Worm (Caenorhabditis elegans) whole organism, L4/young adult: ENCODE data around the gene Y39B6A.34.

Source experiments
- W03F9.2 ChIP-seq: fragments of 150-350 bp; optimal IDR thresholded peaks from 2 replicates; lab custom pipeline; 2014; ENCODE audit warnings: missing biosample characterization, missing genetic modification characterization
- dao-5 ChIP-seq: sonication (generic microtip); optimal IDR thresholded peaks from 2 replicates; lab custom pipeline; 2016; ENCODE audit warnings: missing genotype, missing genetic modification characterization, moderate library complexity, missing compliant biosample characterization
- him-1 ChIP-seq: sonication (generic microtip); optimal IDR thresholded peaks from 2 replicates; lab custom pipeline; 2016; ENCODE audit warnings: missing genotype, missing genetic modification reagents, missing genetic modification characterization, missing compliant biosample characterization

The Y39B6A.34 gene

DNA sequence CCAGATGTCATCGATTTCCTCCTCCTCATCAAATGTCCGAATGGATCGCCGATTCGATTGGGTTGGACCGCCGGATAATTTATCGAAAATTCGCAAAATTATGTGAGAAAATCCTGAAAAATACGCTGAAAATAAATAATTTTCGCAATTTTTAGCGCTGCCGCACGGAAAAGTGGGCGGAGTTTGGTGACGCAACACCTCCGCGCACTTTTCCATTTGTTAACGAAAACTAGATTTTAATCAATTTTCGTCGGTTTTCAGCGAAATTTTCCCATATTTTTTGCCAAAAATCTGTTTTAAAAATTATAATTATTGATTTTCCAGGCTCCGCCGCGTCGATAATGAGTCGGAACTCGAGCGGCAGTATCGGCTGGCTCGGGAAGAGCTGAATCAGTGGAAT lies at the start of gene Y39B6A.34:
Y39B6A.34 (plus strand) TSS at position 3 of the 400 bp plus-strand sequence.
- TF ChIP-seq W03F9.2 (tag; lab: Kevin White, UChicago) (no peak), him-1 (tag; lab: Kevin White, UChicago) (no peak), dao-5 (tag; lab: Kevin White, UChicago) (no peak)

- TF ChIP-seq dao-5 (tag; lab: Kevin White, UChicago) (no peak), him-1 (tag; lab: Kevin White, UChicago) (no peak), W03F9.2 (tag; lab: Kevin White, UChicago) (no peak)
Observed at ce11 chrV:18957267-18957843, 43.5 kb upstream of the Y39B6A.34 start, which contains the start of gene hrg-10. Gene hrg-10, minus strand, starts transcription at chrV:18957317.

DNA sequence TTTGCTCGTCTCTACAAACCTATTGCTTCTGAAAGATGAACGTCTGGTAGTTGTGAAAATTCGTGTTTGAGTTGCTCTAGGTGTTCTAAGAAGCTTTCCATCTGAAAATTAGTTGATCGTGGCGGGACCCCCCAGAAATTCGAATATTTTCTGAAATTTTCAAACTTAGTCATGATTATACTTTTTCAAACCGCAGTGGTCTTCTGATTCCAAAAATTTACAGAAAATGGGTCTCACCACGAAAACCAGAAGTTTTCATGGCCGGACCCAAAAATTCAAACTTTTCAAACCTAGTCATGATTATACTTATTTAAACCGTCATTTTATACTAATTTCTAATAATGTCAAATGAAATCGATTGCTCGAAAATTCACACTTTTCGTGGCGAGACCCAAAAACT lies 40.7 kb upstream of the Y39B6A.34 start, which contains the start of gene ztf-20:
ztf-20 (minus strand) TSS at position 101 of the 400 bp plus-strand sequence.
- TF ChIP-seq dao-5 (tag; lab: Kevin White, UChicago): no peak
- no peak for TF ChIP-seq W03F9.2 (tag; lab: Kevin White, UChicago)
- TF ChIP-seq him-1 (tag; lab: Kevin White, UChicago): no peak

DNA sequence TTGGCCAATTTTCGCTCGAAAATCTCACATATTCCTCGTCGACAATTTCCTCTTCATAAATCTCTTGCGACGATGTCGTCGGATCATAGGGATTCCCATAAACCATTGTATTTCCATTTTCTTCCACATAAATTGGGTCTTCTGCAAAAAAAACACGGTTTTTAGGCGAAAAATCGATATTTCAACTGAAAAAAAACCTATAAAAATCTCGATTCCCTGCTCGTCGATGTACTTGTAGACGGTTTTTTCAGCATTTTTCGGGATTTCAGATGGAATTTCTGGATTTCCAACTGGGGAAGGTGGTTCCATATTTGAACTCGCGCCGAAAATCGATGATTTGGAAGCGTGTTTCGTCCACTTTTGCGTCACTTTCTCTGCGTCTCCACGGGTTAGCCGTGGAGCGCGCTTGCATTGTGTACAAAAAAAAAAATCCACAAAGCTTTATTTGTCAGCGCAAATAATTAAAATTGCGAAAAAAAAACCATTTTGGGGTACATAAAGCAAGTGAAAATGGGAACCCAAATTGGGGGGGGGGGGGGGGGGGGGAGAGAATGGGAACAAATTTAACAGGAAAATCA lies 33.2 kb upstream of the Y39B6A.34 start, which contains the start of gene Y39B6A.43:
Y39B6A.43 (minus strand) TSS at position 351 of the 578 bp plus-strand sequence.
- TF ChIP-seq him-1 (tag; lab: Kevin White, UChicago): peak; percentile 92
- TF ChIP-seq dao-5 (tag; lab: Kevin White, UChicago): no peak
- peak; percentile 90 for TF ChIP-seq W03F9.2 (tag; lab: Kevin White, UChicago)

ce11 chrV:18969590-18970105 lies 31.2 kb upstream of the Y39B6A.34 start, which contains the start of gene Y39B6A.42:
Gene Y39B6A.42, minus strand, starts transcription at chrV:18969640.
- no peak for TF ChIP-seq him-1 (tag; lab: Kevin White, UChicago)
- peak; percentile 1 for TF ChIP-seq W03F9.2 (tag; lab: Kevin White, UChicago)
- TF ChIP-seq dao-5 (tag; lab: Kevin White, UChicago): no peak

ce11 chrV:18976539-18976938 lies 24.3 kb upstream of the Y39B6A.34 start:
- TF ChIP-seq him-1 (tag; lab: Kevin White, UChicago): no peak

DNA sequence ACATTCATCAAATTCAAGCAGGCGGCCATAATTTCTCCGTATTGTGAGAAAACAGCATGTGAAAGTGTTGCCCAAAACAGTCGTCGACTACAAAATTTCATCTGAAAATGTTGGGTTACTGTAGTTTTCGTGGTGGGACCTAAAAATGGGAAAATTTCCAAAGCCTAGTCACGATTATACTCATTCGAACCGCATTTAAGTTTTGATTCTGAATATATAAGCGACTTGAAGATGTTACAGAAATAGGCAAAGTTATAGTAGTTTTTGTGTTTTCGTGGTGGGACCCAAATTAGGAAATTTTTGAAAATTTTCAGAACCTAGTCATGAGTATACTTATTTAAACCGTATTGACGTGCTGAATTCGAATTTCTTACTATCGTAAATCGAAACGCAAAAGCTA lies 22.9 kb upstream of the Y39B6A.34 start, which contains the start of gene Y39B6A.41:
Y39B6A.41 (minus strand) TSS at position 101 of the 400 bp plus-strand sequence.
- TF ChIP-seq dao-5 (tag; lab: Kevin White, UChicago): no peak
- TF ChIP-seq him-1 (tag; lab: Kevin White, UChicago): no peak
- TF ChIP-seq W03F9.2 (tag; lab: Kevin White, UChicago): no peak

DNA sequence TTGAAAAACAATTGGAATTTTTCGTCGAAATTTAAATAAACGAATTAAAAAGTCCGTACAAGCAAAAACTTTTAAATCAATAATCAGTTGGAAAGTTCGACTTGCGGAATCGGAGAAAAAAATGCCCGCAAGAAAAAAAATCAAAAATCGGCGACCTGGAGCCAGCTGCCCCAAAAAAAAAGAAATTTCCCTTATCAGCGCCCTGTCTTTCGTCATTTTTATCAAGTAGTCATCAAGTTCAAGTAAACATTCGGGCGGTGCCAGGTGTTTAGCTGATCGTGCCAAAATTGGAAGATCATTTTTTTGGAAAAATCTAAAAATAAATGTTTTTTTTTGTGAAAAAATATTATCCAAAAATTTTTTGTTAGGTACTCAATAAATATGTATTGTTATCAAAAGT lies 22.5 kb upstream of the Y39B6A.34 start:
- TF ChIP-seq him-1 (tag; lab: Kevin White, UChicago): no peak
- TF ChIP-seq dao-5 (tag; lab: Kevin White, UChicago): no peak
- TF ChIP-seq W03F9.2 (tag; lab: Kevin White, UChicago): no peak

DNA sequence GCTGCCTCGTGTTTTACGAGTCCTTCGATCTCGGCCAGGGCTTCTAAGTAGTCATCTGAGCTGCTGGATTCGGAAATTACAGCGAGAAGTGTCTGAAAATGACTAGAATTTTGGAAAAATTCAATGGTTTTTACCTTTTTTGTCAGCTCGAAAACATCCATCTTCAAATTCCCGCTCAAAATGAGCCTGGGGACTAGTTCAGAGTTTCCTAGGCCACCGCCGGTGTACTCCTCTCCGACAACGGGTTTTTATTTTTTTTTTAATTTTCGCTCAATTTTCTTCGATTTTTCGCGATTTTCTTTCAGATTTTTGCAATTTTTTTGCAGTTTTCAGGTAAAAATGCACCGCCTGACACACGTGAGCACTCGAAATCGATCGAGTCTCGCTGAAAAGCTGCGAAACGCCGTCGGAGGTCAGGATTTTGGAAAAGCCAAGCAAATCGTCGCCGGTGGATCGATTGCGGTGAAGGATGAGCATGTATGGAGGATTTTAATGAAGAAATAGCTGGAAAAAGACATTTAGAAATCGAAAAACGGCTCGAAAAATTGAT lies 19.8 kb upstream of the Y39B6A.34 start, which contains the start of the genes mrps-35 and sws-1:
mrps-35 (plus strand) TSS at position 327 of the 550 bp plus-strand sequence.
sws-1 (minus strand) TSS at position 500 of the 550 bp plus-strand sequence.
- TF ChIP-seq dao-5 (tag; lab: Kevin White, UChicago) (no peak), him-1 (tag; lab: Kevin White, UChicago) (no peak), W03F9.2 (tag; lab: Kevin White, UChicago) (peak; percentile 57)

DNA sequence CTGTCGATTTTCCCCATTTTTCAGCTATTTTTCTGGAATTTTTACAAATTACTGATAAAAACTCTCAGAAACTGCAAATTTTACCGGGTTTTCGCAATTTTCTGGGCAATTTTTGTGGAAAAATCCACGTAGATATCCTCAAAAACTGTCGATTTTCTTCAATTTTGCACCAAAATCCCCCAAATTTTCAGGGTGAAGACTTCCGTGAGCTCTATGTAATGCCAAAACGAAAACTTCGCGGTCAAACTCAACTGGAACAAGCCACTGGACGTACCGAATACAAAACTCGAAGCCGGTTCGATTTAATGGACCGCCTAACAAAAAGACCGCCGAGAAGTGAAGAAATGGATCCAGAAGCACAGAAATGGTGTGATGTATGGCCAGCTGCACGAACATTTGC lies 19.1 kb upstream of the Y39B6A.34 start:
- TF ChIP-seq W03F9.2 (tag; lab: Kevin White, UChicago): no peak
- TF ChIP-seq him-1 (tag; lab: Kevin White, UChicago): no peak
- no peak for TF ChIP-seq dao-5 (tag; lab: Kevin White, UChicago)

DNA sequence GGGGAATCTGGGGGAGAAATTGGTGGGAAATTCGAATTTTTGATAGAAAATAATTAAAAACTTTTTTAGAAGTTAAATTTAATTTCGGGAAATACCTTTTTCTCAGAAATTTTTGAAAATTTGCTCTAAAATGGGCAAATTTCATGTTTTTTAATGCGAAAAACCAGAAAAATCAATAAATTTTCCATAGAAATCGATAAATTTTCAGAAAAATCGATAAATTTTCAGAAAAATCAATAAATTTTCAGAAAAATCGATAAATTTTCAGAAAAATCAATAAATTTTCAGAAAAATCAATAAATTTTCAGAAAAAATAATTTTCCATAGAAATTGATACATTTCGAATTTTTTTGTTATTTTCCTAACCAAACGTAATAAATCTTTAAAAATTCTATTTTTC lies 14.7 kb upstream of the Y39B6A.34 start:
- no peak for TF ChIP-seq him-1 (tag; lab: Kevin White, UChicago)
- TF ChIP-seq W03F9.2 (tag; lab: Kevin White, UChicago): no peak
- TF ChIP-seq dao-5 (tag; lab: Kevin White, UChicago): no peak

DNA sequence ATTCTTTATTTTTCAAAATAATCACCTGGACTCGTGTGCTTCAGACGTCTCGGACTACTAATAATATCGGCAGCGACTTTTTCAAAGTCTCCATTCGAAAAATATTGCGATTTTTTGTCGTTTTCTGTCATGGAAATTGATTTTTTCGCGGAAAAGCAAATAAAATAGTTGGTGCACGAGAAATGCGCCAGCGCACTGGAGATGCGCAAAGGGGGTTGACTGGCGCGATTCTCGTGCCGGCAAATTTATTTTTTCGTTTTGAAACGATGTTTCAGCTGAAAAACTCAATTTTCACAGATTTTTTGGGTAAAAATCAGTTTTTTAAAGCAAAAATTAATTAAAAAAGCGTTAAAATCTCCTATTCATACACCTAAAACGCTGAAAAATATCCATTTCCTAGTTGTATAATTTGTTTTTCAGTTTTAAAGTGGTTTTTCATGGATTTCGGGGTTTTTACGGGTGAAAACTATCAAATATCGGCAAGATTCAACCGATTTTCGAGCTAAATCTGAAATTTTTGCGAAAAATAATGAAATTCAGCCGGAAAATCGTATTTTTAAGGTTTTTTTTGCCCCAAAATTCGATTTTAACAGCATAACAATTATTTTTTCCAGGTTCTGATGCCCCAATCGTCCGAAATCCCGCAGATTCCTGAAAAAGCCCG lies 10.4 kb upstream of the Y39B6A.34 start, which contains the start of the genes reps-1 and Y39B6A.37:
reps-1 (minus strand) TSS at position 263 of the 664 bp plus-strand sequence.
Y39B6A.37 (plus strand) TSS at position 614 of the 664 bp plus-strand sequence.
- TF ChIP-seq W03F9.2 (tag; lab: Kevin White, UChicago) (peak; percentile 42), dao-5 (tag; lab: Kevin White, UChicago) (no peak)
